Worm (Caenorhabditis elegans): ENCODE data around the gene dgat-2.

Gene dgat-2

DNA sequence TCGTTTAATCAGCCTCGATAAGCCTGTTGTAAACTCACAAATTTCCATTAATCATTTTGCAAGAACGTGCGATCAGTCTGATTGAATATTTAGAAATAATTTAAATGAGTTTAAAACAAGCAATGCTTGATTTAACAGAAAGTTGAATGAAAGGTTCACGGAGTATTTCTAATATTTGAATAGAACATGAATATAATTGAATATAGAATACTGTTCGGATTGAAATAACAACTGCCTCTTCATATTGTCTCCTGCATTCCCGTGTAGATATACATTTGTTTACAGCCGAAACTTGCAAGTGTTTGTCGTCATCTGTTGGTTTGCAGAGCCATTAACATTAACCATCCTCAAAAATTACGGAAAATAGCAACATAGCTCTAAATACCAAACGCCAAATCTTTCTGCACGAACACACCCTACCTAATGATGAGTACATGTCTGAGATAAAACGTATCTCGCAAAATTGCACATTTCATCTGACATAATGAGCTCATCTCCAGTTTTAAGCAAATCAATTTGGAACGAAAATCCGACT, 40.7 kb downstream of the dgat-2 start, which contains the start of the genes Y26G10.5 and srh-32:
TSS of gene Y26G10.5 (minus strand) at position 101 of the 535 bp plus-strand sequence.
TSS of gene srh-32 (plus strand) at position 485 of the 535 bp plus-strand sequence.
- no peak for TF ChIP-seq dve-1 (tag; optimal IDR thresholded peaks at IDR 0.05; ENCODE audit: insufficient read depth)
- TF ChIP-seq aha-1 (tag), result peak; percentile 55
- TF ChIP-seq ZK546.5 (tag; optimal IDR thresholded peaks at IDR 0.05), result no peak
- TF ChIP-seq mdt-29 (GFP tag; IDR thresholded peaks at IDR 0.05), result no peak
- no peak for TF ChIP-seq php-3 (GFP tag; IDR thresholded peaks at IDR 0.05)

DNA sequence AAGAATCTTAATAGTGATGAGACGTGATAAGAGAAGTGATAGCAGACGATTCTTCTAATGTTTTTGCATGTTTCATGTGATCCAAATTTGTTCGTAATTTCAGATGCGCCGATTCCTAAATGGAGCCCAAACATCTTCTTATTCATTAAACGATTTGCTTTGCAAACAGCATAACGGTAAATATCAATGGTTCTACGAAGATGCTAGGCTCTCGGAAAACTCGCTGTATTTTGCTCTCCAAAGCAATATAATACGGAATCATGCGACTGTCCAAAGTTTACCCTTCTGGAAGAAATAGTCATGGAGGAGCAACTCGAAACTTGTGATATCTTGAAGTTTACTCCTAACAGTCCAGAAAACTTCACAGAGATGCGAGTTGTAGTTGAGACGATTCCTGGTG, 45.7 kb downstream of the dgat-2 start, which contains the start of gene W06D12.6:
TSS of gene W06D12.6 (plus strand) at position 301 of the 400 bp plus-strand sequence.
- TF ChIP-seq zip-2 (tag; optimal IDR thresholded peaks at IDR 0.05) (no peak), daf-16 (GFP tag; optimal IDR thresholded peaks at IDR 0.05) (no peak), daf-16 (tag; optimal IDR thresholded peaks at IDR 0.05) (no peak), hlh-30 (tag; optimal IDR thresholded peaks at IDR 0.05; ENCODE audit: insufficient read depth) (no peak), mxl-2 (GFP tag; conservative IDR thresholded peaks at IDR 0.05) (no peak), ctbp-1 (GFP tag; IDR thresholded peaks at IDR 0.05) (no peak), lin-1 (GFP tag; IDR thresholded peaks at IDR 0.05) (no peak), nhr-111 (GFP tag; optimal IDR thresholded peaks at IDR 0.05) (no peak), nhr-237 (tag; optimal IDR thresholded peaks at IDR 0.05) (no peak), madf-9 (GFP tag; conservative IDR thresholded peaks at IDR 0.05) (no peak), attf-4 (tag; optimal IDR thresholded peaks at IDR 0.05) (no peak), mes-2 (tag; optimal IDR thresholded peaks at IDR 0.05; ENCODE audit: poor library complexity, severe bottlenecking) (no peak), nhr-76 (tag; optimal IDR thresholded peaks at IDR 0.05) (no peak), ceh-44 (GFP tag; IDR thresholded peaks at IDR 0.05) (no peak), rbr-2 (tag; optimal IDR thresholded peaks at IDR 0.05) (no peak), ceh-62 (tag; optimal IDR thresholded peaks at IDR 0.05) (no peak), D1046.2 (GFP tag; IDR thresholded peaks at IDR 0.05) (no peak), T26A8.4 (GFP tag; IDR thresholded peaks at IDR 0.05) (no peak), pqm-1 (tag; optimal IDR thresholded peaks at IDR 0.05) (no peak), jun-1 (tag; optimal IDR thresholded peaks at IDR 0.05) (no peak)

DNA sequence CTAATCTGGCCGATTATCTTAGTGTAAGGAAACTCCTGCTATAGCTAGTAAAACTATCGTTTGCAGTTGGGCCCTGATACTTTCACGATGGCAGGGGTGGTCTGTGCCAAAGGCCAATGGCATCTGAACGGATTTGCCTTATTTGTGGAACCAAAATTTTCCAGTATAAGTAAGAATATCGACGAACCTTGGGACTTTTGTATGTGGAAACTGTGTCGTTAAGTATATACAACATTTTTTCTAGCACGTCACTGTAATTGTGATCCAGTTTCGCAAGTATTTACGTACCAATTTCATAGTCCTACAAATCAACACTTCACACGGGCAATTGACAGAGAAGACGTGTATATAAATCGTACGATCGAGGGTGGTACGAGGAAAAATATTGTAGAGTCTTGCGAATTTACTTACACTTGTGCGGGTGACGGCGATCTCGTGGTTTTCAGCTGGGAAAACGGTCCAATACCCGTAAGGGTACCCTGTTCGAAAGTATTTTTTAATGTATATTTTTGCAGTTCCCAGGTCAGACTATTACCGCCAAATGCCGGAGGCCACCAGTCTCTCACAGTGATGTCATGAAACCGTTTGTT, 46.2 kb downstream of the dgat-2 start:
- peak; percentile 92 for TF ChIP-seq aha-1 (tag)
- TF ChIP-seq D1046.2 (GFP tag; IDR thresholded peaks at IDR 0.05), result no peak
- no peak for TF ChIP-seq vab-7 (GFP tag; IDR thresholded peaks at IDR 0.05)
- peak in 1 of 2 experiments; percentile 94 for TF ChIP-seq unc-62 (GFP tag; optimal IDR thresholded peaks at IDR 0.05 in 1 of 2)
- no peak for TF ChIP-seq unc-62 (tag; optimal IDR thresholded peaks at IDR 0.05)
- TF ChIP-seq F10B5.3 (tag; optimal IDR thresholded peaks at IDR 0.05), result no peak

DNA sequence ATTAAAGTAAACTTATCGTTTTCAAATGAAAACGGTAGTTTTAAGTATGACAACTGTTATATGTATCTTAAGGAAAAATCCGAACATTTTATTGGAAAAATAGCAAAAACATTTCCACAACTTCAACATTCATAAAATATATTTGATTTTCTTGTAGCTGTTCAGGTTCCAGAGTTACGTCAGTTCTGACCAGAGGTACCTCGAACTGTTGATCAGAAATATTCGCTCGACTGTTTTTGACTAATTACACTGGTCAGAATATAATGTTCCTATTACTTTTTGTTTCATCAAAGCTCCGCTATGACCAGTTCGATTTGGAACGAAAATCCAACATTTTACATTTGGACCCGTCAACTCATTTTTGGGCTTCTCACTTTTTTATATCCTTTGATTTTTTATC, 46.9 kb downstream of the dgat-2 start, which contains the start of gene srh-31:
TSS of gene srh-31 (plus strand) at position 301 of the 400 bp plus-strand sequence.
- TF ChIP-seq pqm-1 (tag; optimal IDR thresholded peaks at IDR 0.05) (no peak), nhr-237 (tag; optimal IDR thresholded peaks at IDR 0.05) (no peak), nhr-28 (tag; optimal IDR thresholded peaks at IDR 0.05) (no peak), nhr-102 (tag; optimal IDR thresholded peaks at IDR 0.05) (no peak), nhr-41 (GFP tag; IDR thresholded peaks at IDR 0.05) (no peak)

All from whole organism, L4 larva.